Worm (Caenorhabditis elegans) whole organism, L4 larva: ENCODE measurements around the gene C27B7.7.

Source experiments
- daf-8 ChIP-seq: fragments of 200-800 bp; sonication (Bioruptor generic); IDR thresholded peaks from 2 replicates; pipeline ENCODE4 v1.3.6; 2022; ENCODE audit warnings: missing genetic modification characterization, missing compliant biosample characterization
- fos-1 ChIP-seq: fragments of 150-350 bp; optimal IDR thresholded peaks from 2 replicates; lab custom pipeline; 2014; ENCODE audit warnings: missing biosample characterization, missing genetic modification characterization
- hlh-30 ChIP-seq: sonication (generic microtip); optimal IDR thresholded peaks from 2 replicates; lab custom pipeline; 2017; ENCODE audit warnings: antibody characterized with exemption, mild to moderate bottlenecking, missing genetic modification characterization, missing compliant biosample characterization; ENCODE audit not compliant: insufficient read depth
- mes-2 ChIP-seq: sonication (generic microtip); optimal IDR thresholded peaks from 2 replicates; lab custom pipeline; 2016; ENCODE audit warnings: missing genotype, mild to moderate bottlenecking, missing genetic modification characterization, missing compliant biosample characterization; ENCODE audit not compliant: poor library complexity, severe bottlenecking
- nhr-11 ChIP-seq: fragments of 150-350 bp; optimal IDR thresholded peaks from 2 replicates; lab custom pipeline; 2014; ENCODE audit warnings: missing biosample characterization, missing genetic modification characterization
- zag-1 ChIP-seq: fragments of 150-350 bp; optimal IDR thresholded peaks from 2 replicates; lab custom pipeline; 2014; ENCODE audit warnings: missing biosample characterization, missing genetic modification characterization

DNA sequence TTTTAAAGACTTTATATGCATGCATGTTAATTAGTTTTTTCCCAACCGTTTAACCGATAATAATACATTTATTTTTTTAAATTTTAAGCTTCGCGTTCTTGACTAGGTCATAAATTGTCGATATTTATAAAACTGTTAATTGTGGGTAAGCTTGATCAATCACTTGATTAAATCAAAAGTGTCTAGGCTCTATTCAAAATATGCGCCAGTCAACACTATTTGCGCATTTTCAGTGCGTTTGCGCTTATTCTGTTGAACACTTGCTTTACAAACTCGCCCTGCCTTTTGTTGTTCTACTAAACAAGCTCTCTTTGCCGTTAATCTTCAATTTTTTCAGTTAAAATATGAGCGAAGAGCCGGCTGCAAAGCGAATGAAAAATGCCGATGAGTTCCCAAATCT is 15.7 kb upstream of the C27B7.7 start, which contains the start of gene spr-2:
- no peak for TF ChIP-seq mes-2 (tag; lab: Kevin White, UChicago)
- TF ChIP-seq nhr-11 (tag; lab: Kevin White, UChicago), result peak; percentile 65
- TF ChIP-seq zag-1 (tag; lab: Kevin White, UChicago), result no peak
- no peak for TF ChIP-seq fos-1 (tag; lab: Kevin White, UChicago)
- no peak for TF ChIP-seq daf-8 (GFP tag; lab: Robert Waterston, UW)
- peak; percentile 70 for TF ChIP-seq hlh-30 (tag; lab: Kevin White, UChicago)
